Fruit fly (Drosophila melanogaster): Measurements from ENCODE around the gene RecQ5.

dm6 chr3L:14599503-14599902 is 32.4 kb downstream of the RecQ5 start, which contains the start of gene HGTX:
- TF ChIP-seq fru (GFP tag; optimal IDR thresholded peaks at IDR 0.05) (no peak), psq (GFP tag; optimal IDR thresholded peaks at IDR 0.05) (no peak)

Measured in whole organism, wandering third instar larva.